Fruit fly (Drosophila melanogaster): ENCODE results near the gene CG14024.

CG14024 gene

DNA sequence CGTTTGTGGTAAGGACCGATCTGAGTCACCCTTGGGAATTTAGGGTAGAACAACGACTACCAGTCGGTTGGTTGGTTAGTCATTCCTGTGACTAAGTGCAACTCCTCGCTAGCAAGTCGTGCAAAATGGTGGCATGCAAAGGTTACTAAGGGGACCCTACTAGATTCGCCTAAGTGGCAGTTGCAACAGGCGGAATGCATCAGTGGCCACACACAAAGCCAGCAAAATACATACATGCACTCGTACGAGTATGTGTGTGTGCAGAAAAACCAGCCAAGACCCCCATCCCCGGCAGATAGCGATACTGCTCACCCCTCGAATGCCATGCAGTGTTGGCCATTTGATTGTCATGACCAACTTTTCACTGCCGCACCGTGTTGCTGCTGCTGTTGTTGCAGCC lies 29.9 kb downstream of the CG14024 start:
- TF ChIP-seq psq (optimal IDR thresholded peaks at IDR 0.05), result no peak
- TF ChIP-seq CG8478 (optimal IDR thresholded peaks at IDR 0.05), result no peak
- TF ChIP-seq Dll (optimal IDR thresholded peaks at IDR 0.05), result no peak
- TF ChIP-seq usp (GFP tag; optimal IDR thresholded peaks at IDR 0.05), result no peak
- no peak for TF ChIP-seq pan (optimal IDR thresholded peaks at IDR 0.05)
- TF ChIP-seq EcR (GFP tag; optimal IDR thresholded peaks at IDR 0.05), result no peak

DNA sequence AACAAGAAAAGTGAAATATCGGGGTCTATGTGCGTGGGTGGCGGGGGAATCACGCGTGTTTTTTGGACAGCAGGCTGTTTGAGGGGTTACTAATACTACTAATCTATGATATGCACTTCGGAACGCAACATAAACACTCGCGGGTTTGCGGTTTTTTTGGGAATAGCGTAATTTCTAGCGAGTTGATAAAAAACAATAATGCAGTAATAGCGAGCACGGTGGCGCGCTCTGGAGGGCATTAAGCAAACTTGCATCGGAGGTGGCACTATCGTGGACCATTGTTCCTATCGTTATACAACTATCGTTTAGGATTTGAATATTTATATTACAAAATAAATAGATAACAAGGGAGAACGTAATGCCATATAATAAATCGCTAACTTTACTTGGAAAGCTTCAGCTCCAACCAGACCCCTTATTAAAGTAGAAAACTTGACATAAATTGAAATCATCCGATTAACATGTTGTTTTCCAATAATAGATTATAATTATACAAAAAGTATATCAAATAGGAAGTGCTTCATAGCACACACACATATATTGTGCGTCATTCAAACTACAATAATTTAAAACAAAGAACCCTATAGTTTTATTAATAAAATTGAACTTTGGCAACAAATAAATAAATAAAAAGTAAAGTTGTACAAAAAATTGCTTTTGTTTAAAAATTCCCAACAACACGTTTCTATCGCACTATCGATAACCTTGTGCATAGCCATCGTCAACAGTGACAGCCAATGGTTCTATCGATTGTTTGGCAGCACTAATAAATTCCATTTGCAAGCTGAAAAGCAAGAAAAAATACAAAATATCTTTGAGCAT lies 36.2 kb downstream of the CG14024 start, which contains the start of the genes Nin and Bub1:
Gene Nin (minus strand): TSS at position 240 of the 822 bp plus-strand sequence.
Gene Bub1 (plus strand): TSS at position 557 of the 822 bp plus-strand sequence.
- TF ChIP-seq CG8478 (optimal IDR thresholded peaks at IDR 0.05) (no peak), psq (optimal IDR thresholded peaks at IDR 0.05) (no peak), usp (GFP tag; optimal IDR thresholded peaks at IDR 0.05) (no peak), EcR (GFP tag; optimal IDR thresholded peaks at IDR 0.05) (no peak), pan (optimal IDR thresholded peaks at IDR 0.05) (no peak), Dll (optimal IDR thresholded peaks at IDR 0.05) (no peak)

dm6 chr2L:5277262-5278008 lies 37.3 kb downstream of the CG14024 start:
- TF ChIP-seq psq (optimal IDR thresholded peaks at IDR 0.05) (no peak), usp (GFP tag; optimal IDR thresholded peaks at IDR 0.05) (no peak), EcR (GFP tag; optimal IDR thresholded peaks at IDR 0.05) (no peak), pan (optimal IDR thresholded peaks at IDR 0.05) (no peak), Dll (optimal IDR thresholded peaks at IDR 0.05) (no peak), CG8478 (optimal IDR thresholded peaks at IDR 0.05) (no peak)

DNA sequence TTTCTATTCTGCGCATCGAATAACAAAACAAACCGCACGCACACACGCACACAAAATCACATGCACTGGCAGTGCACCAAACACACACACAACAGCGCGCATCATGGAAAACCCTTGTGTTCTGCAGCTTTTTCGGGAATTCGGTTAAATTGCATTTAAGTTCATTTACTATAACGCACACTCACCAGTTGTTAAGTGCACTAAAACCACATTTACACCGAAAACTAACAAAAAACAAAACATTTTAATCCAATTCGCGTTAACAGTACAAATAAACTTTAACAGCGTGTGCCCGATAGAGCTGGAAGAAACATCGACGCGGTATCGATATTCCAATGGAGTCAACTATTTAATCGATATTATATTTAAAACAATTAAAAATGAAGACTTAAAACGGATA lies 43.6 kb downstream of the CG14024 start, which contains the start of gene tkv:
Gene tkv (minus strand): TSS at position 304 of the 400 bp plus-strand sequence.
- no peak for TF ChIP-seq usp (GFP tag; optimal IDR thresholded peaks at IDR 0.05)
- TF ChIP-seq psq (optimal IDR thresholded peaks at IDR 0.05), result no peak
- TF ChIP-seq EcR (GFP tag; optimal IDR thresholded peaks at IDR 0.05), result no peak
- TF ChIP-seq pan (optimal IDR thresholded peaks at IDR 0.05), result no peak
- TF ChIP-seq CG8478 (optimal IDR thresholded peaks at IDR 0.05), result no peak
- no peak for TF ChIP-seq Dll (optimal IDR thresholded peaks at IDR 0.05)

- no peak for TF ChIP-seq usp (GFP tag; optimal IDR thresholded peaks at IDR 0.05)
- no peak for TF ChIP-seq Dll (optimal IDR thresholded peaks at IDR 0.05)
- TF ChIP-seq CG8478 (optimal IDR thresholded peaks at IDR 0.05), result no peak
- no peak for TF ChIP-seq psq (optimal IDR thresholded peaks at IDR 0.05)
- no peak for TF ChIP-seq pan (optimal IDR thresholded peaks at IDR 0.05)
- no peak for TF ChIP-seq EcR (GFP tag; optimal IDR thresholded peaks at IDR 0.05)
Observed at dm6 chr2L:5270215-5271071, 44.3 kb downstream of the CG14024 start.

- TF ChIP-seq psq (optimal IDR thresholded peaks at IDR 0.05) (no peak), usp (GFP tag; optimal IDR thresholded peaks at IDR 0.05) (no peak), Dll (optimal IDR thresholded peaks at IDR 0.05) (no peak), CG8478 (optimal IDR thresholded peaks at IDR 0.05) (no peak), EcR (GFP tag; optimal IDR thresholded peaks at IDR 0.05) (no peak), pan (optimal IDR thresholded peaks at IDR 0.05) (no peak)
Observed at dm6 chr2L:5268198-5268597, 46.5 kb downstream of the CG14024 start, which contains the start of gene Cyp4ac3. Cyp4ac3 (plus strand) TSS chr2L:5268498.

DNA sequence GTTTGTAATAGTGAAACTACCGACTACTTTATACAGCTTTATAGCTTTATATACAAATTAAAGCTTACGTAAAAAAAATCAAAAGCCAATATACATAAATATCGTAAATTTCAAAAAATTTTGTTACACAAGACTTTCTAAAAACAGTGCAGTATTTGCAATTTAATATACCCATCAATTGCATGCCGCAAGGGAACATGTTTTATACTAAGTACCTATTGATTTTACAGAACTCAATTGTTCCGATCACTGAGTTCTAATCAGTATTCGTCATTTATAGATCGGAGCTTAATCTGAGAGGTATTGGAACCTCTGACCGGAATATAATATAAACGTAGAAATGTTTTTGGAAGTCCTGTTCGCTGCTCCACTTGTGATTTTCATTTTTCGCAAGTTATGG lies 48.6 kb downstream of the CG14024 start, which contains the start of gene Cyp4ac2:
Gene Cyp4ac2 (plus strand): TSS at position 301 of the 400 bp plus-strand sequence.
- TF ChIP-seq CG8478 (optimal IDR thresholded peaks at IDR 0.05), result no peak
- TF ChIP-seq Dll (optimal IDR thresholded peaks at IDR 0.05), result no peak

dm6 chr2L:5264157-5264556 lies 50.5 kb downstream of the CG14024 start:
- no peak for TF ChIP-seq Dll (optimal IDR thresholded peaks at IDR 0.05)
- TF ChIP-seq pan (optimal IDR thresholded peaks at IDR 0.05), result no peak
- TF ChIP-seq usp (GFP tag; optimal IDR thresholded peaks at IDR 0.05), result no peak
- TF ChIP-seq CG8478 (optimal IDR thresholded peaks at IDR 0.05), result no peak
- no peak for TF ChIP-seq EcR (GFP tag; optimal IDR thresholded peaks at IDR 0.05)
- TF ChIP-seq psq (optimal IDR thresholded peaks at IDR 0.05), result no peak

DNA sequence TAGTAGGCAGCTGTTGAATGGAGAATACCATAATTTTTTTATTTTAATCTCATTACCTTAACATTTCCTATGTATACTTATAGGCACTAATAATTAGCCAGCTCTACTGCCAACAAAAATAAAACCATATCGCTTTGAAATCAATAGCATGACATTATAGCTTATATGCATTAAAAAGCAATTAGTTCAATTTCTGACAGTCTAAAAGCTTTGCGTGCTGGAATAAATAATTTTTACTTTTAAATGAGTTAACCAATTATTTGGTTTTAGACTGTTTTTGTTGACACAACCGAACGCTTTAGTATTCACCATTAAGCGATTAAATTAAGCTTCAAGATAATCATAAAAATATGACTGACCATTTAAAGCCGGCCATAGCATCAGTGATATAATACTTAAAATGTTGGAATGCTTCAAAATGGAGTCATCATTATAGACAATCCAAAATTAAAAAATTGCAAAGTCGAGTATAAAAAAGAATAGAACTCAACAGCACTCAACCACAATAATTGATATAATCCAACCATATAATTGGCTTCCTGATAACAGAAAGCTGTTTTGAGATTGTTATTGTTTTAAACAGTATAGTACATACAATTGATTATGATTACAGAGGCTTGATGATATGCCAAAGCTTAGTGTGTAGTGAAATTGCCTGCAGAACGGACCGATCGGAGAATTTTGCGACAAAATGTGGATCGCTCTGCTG lies 51.2 kb downstream of the CG14024 start, which contains the start of gene Cyp4ac1:
Gene Cyp4ac1 (plus strand): TSS at position 659 of the 709 bp plus-strand sequence.
- no peak for TF ChIP-seq pan (optimal IDR thresholded peaks at IDR 0.05)
- no peak for TF ChIP-seq Dll (optimal IDR thresholded peaks at IDR 0.05)
